Worm (Caenorhabditis elegans): ENCODE results near the gene F15E6.5.

DNA sequence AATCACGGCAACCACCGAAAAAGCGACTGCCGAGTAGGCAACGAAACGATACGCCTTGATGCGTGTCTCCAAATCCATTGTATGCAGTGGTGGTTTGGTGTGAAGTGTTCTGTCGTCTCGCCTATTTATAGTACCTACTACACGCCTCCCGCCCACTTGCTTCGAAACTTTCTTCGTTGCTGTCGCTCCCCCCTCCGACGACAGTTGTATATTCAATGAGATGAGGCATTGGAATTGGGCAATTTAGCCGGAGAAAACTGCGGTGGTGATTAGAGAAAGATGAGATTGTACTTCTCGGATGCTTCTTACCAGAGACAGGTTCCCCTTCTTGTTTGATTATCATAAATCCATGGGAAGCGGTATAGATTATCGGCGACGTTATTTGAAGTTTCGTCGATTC, 44.9 kb upstream of the F15E6.5 start, which contains the start of gene col-34:
- no peak for TF ChIP-seq klf-2 (GFP tag; conservative IDR thresholded peaks at IDR 0.05)
- TF ChIP-seq T22C8.4 (GFP tag; IDR thresholded peaks at IDR 0.05) = no peak
- TF ChIP-seq tab-1 (GFP tag; IDR thresholded peaks at IDR 0.05) = no peak
- no peak for TF ChIP-seq ref-1 (GFP tag; conservative IDR thresholded peaks at IDR 0.05)
- no peak for TF ChIP-seq ztf-29 (GFP tag; IDR thresholded peaks at IDR 0.05)
- no peak for TF ChIP-seq cog-1 (tag; optimal IDR thresholded peaks at IDR 0.05)
- no peak for TF ChIP-seq med-1 (GFP tag; optimal IDR thresholded peaks at IDR 0.05; ENCODE audit: insufficient read depth)
- TF ChIP-seq flt-1 (GFP tag; IDR thresholded peaks at IDR 0.05) = no peak

Measured in whole organism, midembryonic.